Fruit fly (Drosophila melanogaster) whole organism, embryonic: ENCODE measurements around the gene aru.

Experiments used
- CG10147 ChIP-seq: fragments of 200-800 bp; sonication (Bioruptor generic); optimal IDR thresholded peaks from 2 replicates; lab custom pipeline; 2019; ENCODE audit warnings: missing biosample characterization, mild to moderate bottlenecking, missing genetic modification characterization, moderate library complexity
- CG10209 ChIP-seq: fragments of 200-800 bp; sonication (Bioruptor generic); optimal IDR thresholded peaks from 3 replicates; lab custom pipeline; 2017; ENCODE audit warnings: missing biosample characterization, mild to moderate bottlenecking, missing genetic modification characterization, missing genetic modification reagents
- CG10321 ChIP-seq: fragments of 200-800 bp; sonication (Bioruptor generic); IDR thresholded peaks from 2 replicates; pipeline ENCODE4 v1.3.6; 2022; ENCODE audit warnings: missing biosample characterization, missing genetic modification characterization
- CG10366 ChIP-seq: fragments of 200-800 bp; sonication (Bioruptor generic); IDR thresholded peaks from 2 replicates; pipeline ENCODE4 v1.3.6; 2022; ENCODE audit warnings: missing biosample characterization, missing genetic modification characterization
- CG12071 ChIP-seq: fragments of 200-800 bp; sonication (Bioruptor generic); optimal IDR thresholded peaks from 3 replicates; lab custom pipeline; 2018; ENCODE audit warnings: missing biosample characterization, mild to moderate bottlenecking, missing genetic modification characterization
- CG12219 ChIP-seq: fragments of 200-800 bp; sonication (Bioruptor generic); optimal IDR thresholded peaks from 3 replicates; lab custom pipeline; 2018; ENCODE audit warnings: missing biosample characterization, mild to moderate bottlenecking, missing genetic modification characterization
- CG15601 ChIP-seq: fragments of 200-800 bp; sonication (Bioruptor generic); optimal IDR thresholded peaks from 3 replicates; lab custom pipeline; 2019; ENCODE audit warnings: missing biosample characterization, mild to moderate bottlenecking, missing genetic modification characterization, moderate library complexity
- CG2199 ChIP-seq: fragments of 200-800 bp; sonication (Bioruptor generic); IDR thresholded peaks from 3 replicates; pipeline ENCODE4 v1.3.6; 2022; ENCODE audit warnings: missing biosample characterization, missing genetic modification characterization
- CG2875 ChIP-seq: fragments of 200-800 bp; sonication (Bioruptor generic); optimal IDR thresholded peaks from 2 replicates; lab custom pipeline; 2017; ENCODE audit warnings: missing biosample characterization, mild to moderate bottlenecking, missing genetic modification characterization, missing genetic modification reagents
- CG3281 ChIP-seq: fragments of 200-800 bp; sonication (Bioruptor generic); optimal IDR thresholded peaks from 3 replicates; lab custom pipeline; 2017; ENCODE audit warnings: missing biosample characterization, mild to moderate bottlenecking, missing genetic modification characterization
- CG3847 ChIP-seq: fragments of 200-800 bp; sonication (Bioruptor generic); IDR thresholded peaks from 2 replicates; pipeline ENCODE4 v1.3.6; 2022; ENCODE audit warnings: missing biosample characterization, missing genetic modification characterization
- CG4282 ChIP-seq: fragments of 200-800 bp; sonication (Bioruptor generic); optimal IDR thresholded peaks from 2 replicates; lab custom pipeline; 2016; ENCODE audit warnings: missing biosample characterization, missing genetic modification characterization
- CG4360 ChIP-seq: fragments of 200-800 bp; sonication (Bioruptor generic); IDR thresholded peaks from 2 replicates; pipeline ENCODE4 v1.3.6; 2022; ENCODE audit warnings: missing biosample characterization, missing genetic modification characterization
- CG6689 ChIP-seq: fragments of 200-800 bp; sonication (Bioruptor generic); IDR thresholded peaks from 2 replicates; pipeline ENCODE4 v1.3.6; 2022; ENCODE audit warnings: missing biosample characterization, missing genetic modification characterization
- D19B ChIP-seq: fragments of 200-800 bp; sonication (Bioruptor generic); optimal IDR thresholded peaks from 2 replicates; lab custom pipeline; 2017; ENCODE audit warnings: missing biosample characterization, mild to moderate bottlenecking, missing genetic modification characterization
- Deaf1 ChIP-seq: fragments of 200-800 bp; optimal IDR thresholded peaks from 3 replicates; lab custom pipeline; 2019; ENCODE audit warnings: missing biosample characterization, mild to moderate bottlenecking, missing genetic modification characterization, moderate library complexity
- E2f1 ChIP-seq: fragments of 200-800 bp; sonication (Bioruptor generic); IDR thresholded peaks from 2 replicates; pipeline ENCODE4 v1.3.6; 2022; ENCODE audit warnings: missing biosample characterization, missing genetic modification characterization
- Gsc ChIP-seq: fragments of 200-800 bp; sonication (Bioruptor generic); IDR thresholded peaks from 2 replicates; pipeline ENCODE4 v1.3.6; 2022; ENCODE audit warnings: missing biosample characterization, missing genetic modification characterization
- HLH4C ChIP-seq: fragments of 200-800 bp; sonication (Bioruptor generic); IDR thresholded peaks from 3 replicates; pipeline ENCODE4 v1.3.6; 2022; ENCODE audit warnings: missing biosample characterization, missing genetic modification characterization; ENCODE audit not compliant: partially characterized antibody
- Hr39 ChIP-seq: fragments of >200 bp; optimal IDR thresholded peaks from 2 replicates; lab custom pipeline; 2017
- Lpt ChIP-seq: fragments of >200 bp; optimal IDR thresholded peaks from 2 replicates; lab custom pipeline; 2018; ENCODE audit warnings: missing biosample characterization, missing genetic modification characterization
- Med ChIP-seq: fragments of 200-800 bp; sonication (Bioruptor generic); peaks from one replicate; lab custom pipeline; 2016; ENCODE audit warnings: missing biosample characterization, missing genetic modification characterization, mild to moderate bottlenecking, inconsistent platforms, moderate library complexity
- NC2β ChIP-seq: fragments of 200-800 bp; sonication (Bioruptor generic); optimal IDR thresholded peaks from 2 replicates; lab custom pipeline; 2016; ENCODE audit warnings: missing biosample characterization, missing genetic modification characterization
- NfI ChIP-seq: fragments of 200-800 bp; sonication (Bioruptor generic); optimal IDR thresholded peaks from 3 replicates; lab custom pipeline; 2018; ENCODE audit warnings: missing biosample characterization, mild to moderate bottlenecking, missing genetic modification characterization, moderate library complexity
- Optix ChIP-seq: fragments of 200-800 bp; sonication (Bioruptor generic); IDR thresholded peaks from 3 replicates; pipeline ENCODE4 v1.3.6; 2022; ENCODE audit warnings: missing biosample characterization, missing genetic modification characterization
- Xbp1 ChIP-seq: fragments of 200-800 bp; sonication (Bioruptor generic); optimal IDR thresholded peaks from 3 replicates; lab custom pipeline; 2016; ENCODE audit warnings: missing biosample characterization, mild to moderate bottlenecking, missing genetic modification characterization
- ac ChIP-seq: fragments of 200-800 bp; sonication (Bioruptor generic); optimal IDR thresholded peaks from 3 replicates; lab custom pipeline; 2017; ENCODE audit warnings: missing biosample characterization, mild to moderate bottlenecking, missing genetic modification characterization
- ara ChIP-seq: fragments of 200-800 bp; sonication (Bioruptor generic); IDR thresholded peaks from 2 replicates; pipeline ENCODE4 v1.3.6; 2022; ENCODE audit warnings: missing biosample characterization, missing genetic modification characterization
- ato ChIP-seq: fragments of 200-800 bp; sonication (Bioruptor generic); IDR thresholded peaks from 2 replicates; pipeline ENCODE4 v1.3.6; 2022; ENCODE audit warnings: missing biosample characterization, missing genetic modification characterization; ENCODE audit not compliant: partially characterized antibody
- btn ChIP-seq: fragments of 200-800 bp; sonication (Bioruptor generic); optimal IDR thresholded peaks from 2 replicates; lab custom pipeline; 2016; ENCODE audit warnings: missing biosample characterization, missing genetic modification characterization
- chinmo ChIP-seq: fragments of 200-800 bp; sonication (Bioruptor generic); IDR thresholded peaks from 4 replicates; pipeline ENCODE4 v1.3.6; 2022; ENCODE audit warnings: missing biosample characterization, missing genetic modification characterization; ENCODE audit not compliant: partially characterized antibody
- danr ChIP-seq: fragments of 200-800 bp; sonication (Bioruptor generic); IDR thresholded peaks from 2 replicates; pipeline ENCODE4 v1.3.6; 2022; ENCODE audit warnings: missing biosample characterization, missing genetic modification characterization
- dysf ChIP-seq: fragments of 200-800 bp; sonication (Bioruptor generic); IDR thresholded peaks from 3 replicates; pipeline ENCODE4 v1.3.6; 2022; ENCODE audit warnings: missing biosample characterization, missing genetic modification characterization
- ems ChIP-seq: fragments of 200-800 bp; sonication (Bioruptor generic); optimal IDR thresholded peaks from 3 replicates; lab custom pipeline; 2016; ENCODE audit warnings: missing biosample characterization, missing genetic modification characterization
- ewg ChIP-seq: fragments of 200-800 bp; sonication (Bioruptor generic); optimal IDR thresholded peaks from 3 replicates; lab custom pipeline; 2017; ENCODE audit warnings: mild to moderate bottlenecking, missing biosample characterization, missing genetic modification reagents, missing genetic modification characterization
- ftz-f1 ChIP-seq: fragments of 200-800 bp; sonication (Bioruptor generic); optimal IDR thresholded peaks from 2 replicates; lab custom pipeline; 2016; ENCODE audit warnings: missing biosample characterization, missing genetic modification characterization
- gcm2 ChIP-seq: fragments of 200-800 bp; sonication (Bioruptor generic); optimal IDR thresholded peaks from 2 replicates; lab custom pipeline; 2016; ENCODE audit warnings: missing biosample characterization, missing genetic modification characterization
- insv ChIP-seq, 2 experiments: fragments of 200-800 bp; sonication (Bioruptor generic); optimal IDR thresholded peaks; 3 replicates each; lab custom pipeline; 2016 to 2018; ENCODE audit warnings: missing biosample characterization in 2 of 2, missing genetic modification characterization in 2 of 2
- lab ChIP-seq: fragments of 200-800 bp; sonication (Bioruptor generic); optimal IDR thresholded peaks from 3 replicates; lab custom pipeline; 2017; ENCODE audit warnings: missing biosample characterization, missing genetic modification characterization, mild to moderate bottlenecking, moderate library complexity, missing genetic modification reagents
- lov ChIP-seq, 2 experiments: fragments of 200-800 bp in 1 of 2; fragments of >200 bp in 1 of 2; sonication (Bioruptor generic) in 1 of 2; IDR thresholded peaks in 1 of 2; optimal IDR thresholded peaks in 1 of 2; 2 replicates in 1 of 2; 3 replicates in 1 of 2; pipeline versions ENCODE4 v1.3.6 to Lab custom; 2017 to 2022; ENCODE audit warnings: missing biosample characterization in 1 of 2, missing genetic modification characterization in 1 of 2
- nerfin-1 ChIP-seq: fragments of 200-800 bp; sonication (Bioruptor generic); optimal IDR thresholded peaks from 3 replicates; lab custom pipeline; 2019; ENCODE audit warnings: missing biosample characterization, mild to moderate bottlenecking, missing genetic modification characterization, moderate library complexity
- nerfin-2 ChIP-seq: fragments of 200-800 bp; sonication (Bioruptor generic); IDR thresholded peaks from 2 replicates; pipeline ENCODE4 v1.3.6; 2022; ENCODE audit warnings: missing biosample characterization, missing genetic modification characterization; ENCODE audit not compliant: partially characterized antibody
- nom ChIP-seq: fragments of 200-800 bp; sonication (Bioruptor generic); optimal IDR thresholded peaks from 2 replicates; lab custom pipeline; 2017; ENCODE audit warnings: missing biosample characterization, missing genetic modification characterization, mild to moderate bottlenecking, moderate library complexity, missing genetic modification reagents
- org-1 ChIP-seq: fragments of 200-800 bp; sonication (Bioruptor generic); optimal IDR thresholded peaks from 2 replicates; lab custom pipeline; 2017; ENCODE audit warnings: missing biosample characterization, missing genetic modification characterization
- pros ChIP-seq: fragments of 200-800 bp; sonication (Bioruptor generic); optimal IDR thresholded peaks from 3 replicates; lab custom pipeline; 2019; ENCODE audit warnings: missing biosample characterization, mild to moderate bottlenecking, missing genetic modification characterization, moderate library complexity
- salm ChIP-seq: fragments of 200-800 bp; sonication (Bioruptor generic); optimal IDR thresholded peaks from 2 replicates; lab custom pipeline; 2018; ENCODE audit warnings: missing biosample characterization, mild to moderate bottlenecking, missing genetic modification characterization
- stwl ChIP-seq: fragments of 200-800 bp; sonication (Bioruptor generic); optimal IDR thresholded peaks from 3 replicates; lab custom pipeline; 2018; ENCODE audit warnings: missing biosample characterization, mild to moderate bottlenecking, missing genetic modification characterization, moderate library complexity
- trem ChIP-seq: fragments of 200-800 bp; optimal IDR thresholded peaks from 3 replicates; lab custom pipeline; 2019; ENCODE audit warnings: missing biosample characterization, mild to moderate bottlenecking, missing genetic modification characterization, moderate library complexity
- wor ChIP-seq: fragments of 200-800 bp; sonication (Bioruptor generic); IDR thresholded peaks from 2 replicates; pipeline ENCODE4 v1.3.6; 2022; ENCODE audit warnings: missing biosample characterization, missing genetic modification characterization

Gene aru

dm6 chr2L:870749-871418 lies 2.7 kb upstream of the aru start (continued):
- no peak for TF ChIP-seq Gsc (GFP tag; lab: Robert Waterston, UW)
- TF ChIP-seq dysf (GFP tag; lab: Robert Waterston, UW) = peak; percentile 76
- peak; percentile 11; the same call in 1 of the 2 replicates for TF ChIP-seq nerfin-2 (GFP tag; lab: Robert Waterston, UW)
- TF ChIP-seq CG3281 (GFP tag; lab: Kevin White, UChicago) = peak; percentile 57
- TF ChIP-seq gcm2 (GFP tag; lab: Kevin White, UChicago) = peak; percentile 65
- peak; percentile 74 for TF ChIP-seq CG4282
- TF ChIP-seq lab (GFP tag; lab: Kevin White, UChicago) = peak; percentile 71
- TF ChIP-seq Deaf1 (tag; lab: Kevin White, UChicago) = peak; percentile 16
- TF ChIP-seq D19B = peak; percentile 32
- peak; percentile 46 for TF ChIP-seq E2f1 (GFP tag; lab: Robert Waterston, UW)
- peak; percentile 79 for TF ChIP-seq CG3847 (GFP tag; lab: Robert Waterston, UW)
- TF ChIP-seq CG15601 (tag; lab: Kevin White, UChicago) = peak; percentile 55
- TF ChIP-seq nom (GFP tag; lab: Kevin White, UChicago) = no peak
- peak; percentile 70 for TF ChIP-seq CG10209 (GFP tag; lab: Kevin White, UChicago)
- 0 out of 4 replicates have a peak, but pooled peaks have one; percentile 60 for TF ChIP-seq chinmo (GFP tag; lab: Robert Waterston, UW)
- TF ChIP-seq btn (GFP tag; lab: Kevin White, UChicago) = peak; percentile 72
- TF ChIP-seq org-1 (GFP tag; lab: Kevin White, UChicago) = peak; percentile 59
- no peak for TF ChIP-seq lov (optimal IDR thresholded peaks at IDR 0.05; lab: Kevin White, UChicago)
- 0 out of 3 replicates have a peak, but pooled peaks have one; percentile 58 for TF ChIP-seq lov (GFP tag; IDR thresholded peaks at IDR 0.05; lab: Robert Waterston, UW)
- peak; percentile 72 for TF ChIP-seq CG10366 (GFP tag; lab: Robert Waterston, UW)
- TF ChIP-seq trem (tag; lab: Kevin White, UChicago) = peak; percentile 100
- peak; percentile 54 for TF ChIP-seq ewg
- peak; percentile 26 for TF ChIP-seq stwl (tag; lab: Kevin White, UChicago)
- peak; percentile 78 for TF ChIP-seq ara (GFP tag; lab: Robert Waterston, UW)
- peak; percentile 62 for TF ChIP-seq CG12219 (GFP tag; lab: Kevin White, UChicago)
- TF ChIP-seq salm = peak; percentile 12
- peak; percentile 97 for TF ChIP-seq Med
- peak; percentile 61 for TF ChIP-seq NfI
- peak; percentile 85 for TF ChIP-seq nerfin-1 (tag; lab: Kevin White, UChicago)
- TF ChIP-seq CG6689 (GFP tag; lab: Robert Waterston, UW) = peak; percentile 81
- peak; percentile 27 for TF ChIP-seq CG2875 (GFP tag; lab: Kevin White, UChicago)
- TF ChIP-seq ac (GFP tag; lab: Kevin White, UChicago) = no peak
- TF ChIP-seq Optix = peak; percentile 66
- no peak for TF ChIP-seq wor (GFP tag; lab: Robert Waterston, UW)
- TF ChIP-seq CG12071 = peak; percentile 26
- no peak for TF ChIP-seq pros
- no peak for TF ChIP-seq CG10147
- TF ChIP-seq HLH4C = 0 out of 3 replicates have a peak, but pooled peaks have one; percentile 34
- TF ChIP-seq insv (GFP tag; optimal IDR thresholded peaks at IDR 0.05; lab: Kevin White, UChicago) = no peak
- TF ChIP-seq CG10321 (GFP tag; lab: Robert Waterston, UW) = 0 out of 2 replicates have a peak, but pooled peaks have one; percentile 45
- TF ChIP-seq Hr39 = no peak
- peak; percentile 42; the same call in 1 of the 3 replicates for TF ChIP-seq CG2199 (GFP tag; lab: Robert Waterston, UW)
- TF ChIP-seq ems (GFP tag; lab: Kevin White, UChicago) = peak; percentile 72
- no peak for TF ChIP-seq ftz-f1 (GFP tag; lab: Kevin White, UChicago)
- TF ChIP-seq danr (GFP tag; lab: Robert Waterston, UW) = no peak
- no peak for TF ChIP-seq Lpt
- no peak for TF ChIP-seq ato (GFP tag; lab: Robert Waterston, UW)
- peak; percentile 14; the same call in 1 of the 2 replicates for TF ChIP-seq CG4360
- peak; percentile 76 for TF ChIP-seq Xbp1 (GFP tag; lab: Kevin White, UChicago)
- peak; percentile 47 for TF ChIP-seq NC2β (GFP tag; lab: Kevin White, UChicago)
